Fruit fly (Drosophila melanogaster) whole organism, embryonic: ENCODE measurements around the gene lobo.

Source experiments
- Adf1 ChIP-seq: fragments of 200-800 bp; sonication (Bioruptor generic); IDR thresholded peaks from 2 replicates; pipeline ENCODE4 v1.3.6; 2022; ENCODE audit warnings: missing biosample characterization, missing genetic modification characterization
- BEAF-32 ChIP-seq: fragments of 200-800 bp; sonication (Bioruptor generic); optimal IDR thresholded peaks from 3 replicates; lab custom pipeline; 2017; ENCODE audit warnings: missing biosample characterization, missing genetic modification characterization, mild to moderate bottlenecking, moderate library complexity, missing genetic modification reagents
- BtbVII ChIP-seq: fragments of 200-800 bp; sonication (Bioruptor generic); optimal IDR thresholded peaks from 3 replicates; lab custom pipeline; 2017; ENCODE audit warnings: missing biosample characterization, mild to moderate bottlenecking, missing genetic modification characterization
- C15 ChIP-seq: fragments of 200-800 bp; sonication (Bioruptor generic); IDR thresholded peaks from 3 replicates; pipeline ENCODE4 v1.3.6; 2022; ENCODE audit warnings: missing biosample characterization, missing genetic modification characterization
- CG10321 ChIP-seq: fragments of 200-800 bp; sonication (Bioruptor generic); IDR thresholded peaks from 2 replicates; pipeline ENCODE4 v1.3.6; 2022; ENCODE audit warnings: missing biosample characterization, missing genetic modification characterization
- CG10565 ChIP-seq: fragments of 200-800 bp; sonication (Bioruptor generic); optimal IDR thresholded peaks from 3 replicates; lab custom pipeline; 2016; ENCODE audit warnings: missing biosample characterization, mild to moderate bottlenecking, missing genetic modification characterization
- CG14965 ChIP-seq: fragments of 200-800 bp; sonication (Bioruptor generic); optimal IDR thresholded peaks from 2 replicates; lab custom pipeline; 2016; ENCODE audit warnings: missing biosample characterization, missing genetic modification characterization, borderline replicate concordance
- CG15269 ChIP-seq: fragments of 200-800 bp; sonication (Bioruptor generic); optimal IDR thresholded peaks from 2 replicates; lab custom pipeline; 2018; ENCODE audit warnings: missing biosample characterization, mild to moderate bottlenecking, missing genetic modification characterization, moderate library complexity
- CG15514 ChIP-seq: fragments of 200-800 bp; sonication (Bioruptor generic); optimal IDR thresholded peaks from 3 replicates; lab custom pipeline; 2017; ENCODE audit warnings: missing biosample characterization, missing genetic modification characterization, mild to moderate bottlenecking, moderate library complexity, missing genetic modification reagents
- CG15601 ChIP-seq: fragments of 200-800 bp; sonication (Bioruptor generic); optimal IDR thresholded peaks from 3 replicates; lab custom pipeline; 2019; ENCODE audit warnings: missing biosample characterization, mild to moderate bottlenecking, missing genetic modification characterization, moderate library complexity
- CG2120 ChIP-seq: fragments of 200-800 bp; sonication (Bioruptor generic); optimal IDR thresholded peaks from 3 replicates; lab custom pipeline; 2016; ENCODE audit warnings: missing biosample characterization, missing genetic modification characterization
- CG2129 ChIP-seq: fragments of 200-800 bp; sonication (Bioruptor generic); IDR thresholded peaks from 2 replicates; pipeline ENCODE4 v1.3.6; 2022; ENCODE audit warnings: missing biosample characterization, missing genetic modification characterization; ENCODE audit not compliant: partially characterized antibody
- CG30403 ChIP-seq: fragments of 200-800 bp; sonication (Bioruptor generic); optimal IDR thresholded peaks from 3 replicates; lab custom pipeline; 2016; ENCODE audit warnings: missing biosample characterization, missing genetic modification characterization
- CG31388 ChIP-seq: fragments of 200-800 bp; sonication (Bioruptor generic); optimal IDR thresholded peaks from 2 replicates; lab custom pipeline; 2016; ENCODE audit warnings: missing biosample characterization, missing genetic modification characterization
- CG32532 ChIP-seq: fragments of 200-800 bp; sonication (Bioruptor generic); IDR thresholded peaks from 2 replicates; pipeline ENCODE4 v1.3.6; 2022; ENCODE audit warnings: missing biosample characterization, missing genetic modification characterization
- CG32767 ChIP-seq: fragments of 200-800 bp; sonication (Bioruptor generic); IDR thresholded peaks from 2 replicates; pipeline ENCODE4 v1.3.6; 2022; ENCODE audit warnings: missing biosample characterization, missing genetic modification characterization
- CG33213 ChIP-seq: fragments of 200-800 bp; sonication (Bioruptor generic); optimal IDR thresholded peaks from 3 replicates; lab custom pipeline; 2016; ENCODE audit warnings: missing biosample characterization, missing genetic modification characterization
- CG3407 ChIP-seq: fragments of 200-800 bp; sonication (Bioruptor generic); optimal IDR thresholded peaks from 2 replicates; lab custom pipeline; 2018; ENCODE audit warnings: missing biosample characterization, mild to moderate bottlenecking, missing genetic modification characterization
- CG4854 ChIP-seq: fragments of 200-800 bp; sonication (Bioruptor generic); optimal IDR thresholded peaks from 2 replicates; lab custom pipeline; 2016; ENCODE audit warnings: missing biosample characterization, missing genetic modification characterization, inconsistent platforms
- CG6765 ChIP-seq: fragments of 200-800 bp; sonication (Bioruptor generic); optimal IDR thresholded peaks from 3 replicates; lab custom pipeline; 2017; ENCODE audit warnings: missing biosample characterization, mild to moderate bottlenecking, missing genetic modification characterization
- CG7786 ChIP-seq: fragments of 200-800 bp; sonication (Bioruptor generic); optimal IDR thresholded peaks from 2 replicates; lab custom pipeline; 2016; ENCODE audit warnings: missing biosample characterization, missing genetic modification characterization
- CrebB ChIP-seq: fragments of 200-800 bp; sonication (Bioruptor generic); optimal IDR thresholded peaks from 3 replicates; lab custom pipeline; 2018; ENCODE audit warnings: missing biosample characterization, mild to moderate bottlenecking, missing genetic modification characterization
- Dll ChIP-seq: fragments of 200-800 bp; sonication (Bioruptor generic); IDR thresholded peaks from 4 replicates; pipeline ENCODE4 v1.3.6; 2022; ENCODE audit warnings: missing biosample characterization, missing genetic modification characterization; ENCODE audit not compliant: partially characterized antibody
- Dref ChIP-seq: fragments of 200-800 bp; sonication (Bioruptor generic); IDR thresholded peaks from 2 replicates; pipeline ENCODE4 v1.3.6; 2022; ENCODE audit warnings: missing biosample characterization, missing genetic modification characterization
- Hr3 ChIP-seq: fragments of 200-800 bp; sonication (Bioruptor generic); optimal IDR thresholded peaks from 3 replicates; lab custom pipeline; 2016; ENCODE audit warnings: missing biosample characterization, missing genetic modification characterization
- Max ChIP-seq: fragments of 200-800 bp; sonication (Bioruptor generic); optimal IDR thresholded peaks from 2 replicates; lab custom pipeline; 2016; ENCODE audit warnings: missing biosample characterization, mild to moderate bottlenecking, missing genetic modification characterization
- NC2β ChIP-seq: fragments of 200-800 bp; sonication (Bioruptor generic); optimal IDR thresholded peaks from 2 replicates; lab custom pipeline; 2016; ENCODE audit warnings: missing biosample characterization, missing genetic modification characterization
- NfI ChIP-seq: fragments of 200-800 bp; sonication (Bioruptor generic); optimal IDR thresholded peaks from 3 replicates; lab custom pipeline; 2018; ENCODE audit warnings: missing biosample characterization, mild to moderate bottlenecking, missing genetic modification characterization, moderate library complexity
- Oli ChIP-seq: fragments of 200-800 bp; sonication (Bioruptor generic); optimal IDR thresholded peaks from 2 replicates; lab custom pipeline; 2018; ENCODE audit warnings: missing biosample characterization, mild to moderate bottlenecking, missing genetic modification characterization, moderate library complexity
- Stat92E ChIP-seq, 3 experiments: fragments of >200 bp in 2 of 3; fragments of 200-800 bp in 1 of 3; sonication (Bioruptor generic) in 1 of 3; optimal IDR thresholded peaks; 2 replicates each; lab custom pipeline; 2017 to 2019; ENCODE audit warnings: missing biosample characterization in 3 of 3, missing genetic modification characterization in 3 of 3, mild to moderate bottlenecking in 1 of 3, moderate library complexity in 1 of 3
- amos ChIP-seq: fragments of 200-800 bp; sonication (Bioruptor generic); IDR thresholded peaks from 2 replicates; pipeline ENCODE4 v1.3.6; 2022; ENCODE audit warnings: missing biosample characterization, missing genetic modification characterization; ENCODE audit not compliant: partially characterized antibody
- bsh ChIP-seq, 2 experiments: fragments of 200-800 bp; sonication (Bioruptor generic); optimal IDR thresholded peaks; 2 replicates each; lab custom pipeline; 2017 to 2018; ENCODE audit warnings: mild to moderate bottlenecking in 2 of 2, missing biosample characterization in 2 of 2, missing genetic modification characterization in 2 of 2, moderate library complexity in 1 of 2
- chif ChIP-seq, 2 experiments: fragments of 200-800 bp; sonication (Bioruptor generic); optimal IDR thresholded peaks; 3 replicates each; lab custom pipeline; 2016; ENCODE audit warnings: missing biosample characterization in 2 of 2, missing genetic modification characterization in 2 of 2
- crp ChIP-seq, 2 experiments: fragments of 200-800 bp; sonication (Bioruptor generic); optimal IDR thresholded peaks; 2 replicates in 1 of 2; 3 replicates in 1 of 2; lab custom pipeline; 2017; ENCODE audit warnings: missing biosample characterization in 2 of 2, missing genetic modification characterization in 2 of 2, mild to moderate bottlenecking in 1 of 2, moderate library complexity in 1 of 2
- dimm ChIP-seq: fragments of 200-800 bp; sonication (Bioruptor generic); IDR thresholded peaks from 2 replicates; pipeline ENCODE4 v1.3.6; 2022; ENCODE audit warnings: missing biosample characterization, missing genetic modification characterization
- esg ChIP-seq: fragments of 200-800 bp; sonication (Bioruptor generic); conservative IDR thresholded peaks from 2 replicates; pipeline ENCODE4 v1.3.6; 2022; ENCODE audit warnings: missing biosample characterization, missing genetic modification characterization
- ham ChIP-seq: fragments of 200-800 bp; sonication (Bioruptor generic); IDR thresholded peaks from 2 replicates; pipeline ENCODE4 v1.3.6; 2022; ENCODE audit warnings: missing biosample characterization, missing genetic modification characterization
- ind ChIP-seq: fragments of 200-800 bp; sonication (Bioruptor generic); optimal IDR thresholded peaks from 3 replicates; lab custom pipeline; 2016; ENCODE audit warnings: missing biosample characterization, missing genetic modification characterization
- insv ChIP-seq, 2 experiments: fragments of 200-800 bp; sonication (Bioruptor generic); optimal IDR thresholded peaks; 3 replicates each; lab custom pipeline; 2016 to 2018; ENCODE audit warnings: missing biosample characterization in 2 of 2, missing genetic modification characterization in 2 of 2
- mam ChIP-seq: fragments of 200-800 bp; sonication (Bioruptor generic); optimal IDR thresholded peaks from 3 replicates; lab custom pipeline; 2016; ENCODE audit warnings: missing biosample characterization, missing genetic modification characterization
- otp ChIP-seq: fragments of 200-800 bp; sonication (Bioruptor generic); IDR thresholded peaks from 3 replicates; pipeline ENCODE4, ENCODE4 v1.3.6; 2022; ENCODE audit warnings: missing biosample characterization, missing genetic modification characterization
- pan ChIP-seq, 4 experiments: fragments of >200 bp in 3 of 4; fragments of 200-800 bp in 1 of 4; sonication (Bioruptor generic) in 1 of 4; optimal IDR thresholded peaks in 3 of 4; IDR thresholded peaks in 1 of 4; 2 replicates each; pipeline versions ENCODE4 v1.3.6 to Lab custom; 2017 to 2022; ENCODE audit warnings: missing biosample characterization in 2 of 4, missing genetic modification characterization in 2 of 4, mixed read lengths in 1 of 4
- row ChIP-seq: fragments of 200-800 bp; sonication (Bioruptor generic); IDR thresholded peaks from 3 replicates; pipeline ENCODE4 v1.3.6; 2022; ENCODE audit warnings: missing biosample characterization, missing genetic modification characterization
- sim ChIP-seq: fragments of 200-800 bp; sonication (Bioruptor generic); IDR thresholded peaks from 2 replicates; pipeline ENCODE4 v1.3.6; 2022; ENCODE audit warnings: missing biosample characterization, missing genetic modification characterization
- sisA ChIP-seq: fragments of 200-800 bp; sonication (Bioruptor generic); IDR thresholded peaks from 2 replicates; pipeline ENCODE4 v1.3.6; 2022; ENCODE audit warnings: missing biosample characterization, missing genetic modification characterization
- unc-4 ChIP-seq: fragments of 200-800 bp; sonication (Bioruptor generic); IDR thresholded peaks from 2 replicates; pipeline ENCODE4 v1.3.6; 2022; ENCODE audit warnings: missing biosample characterization, missing genetic modification characterization; ENCODE audit not compliant: partially characterized antibody
- vnd ChIP-seq: fragments of 200-800 bp; sonication (Bioruptor generic); IDR thresholded peaks from 3 replicates; pipeline ENCODE4 v1.3.6; 2022; ENCODE audit warnings: missing biosample characterization, missing genetic modification characterization; ENCODE audit not compliant: partially characterized antibody
- z ChIP-seq: fragments of 200-800 bp; sonication (Bioruptor generic); IDR thresholded peaks from 3 replicates; pipeline ENCODE4 v1.3.6; 2022; ENCODE audit warnings: missing biosample characterization, missing genetic modification characterization

The lobo gene

DNA sequence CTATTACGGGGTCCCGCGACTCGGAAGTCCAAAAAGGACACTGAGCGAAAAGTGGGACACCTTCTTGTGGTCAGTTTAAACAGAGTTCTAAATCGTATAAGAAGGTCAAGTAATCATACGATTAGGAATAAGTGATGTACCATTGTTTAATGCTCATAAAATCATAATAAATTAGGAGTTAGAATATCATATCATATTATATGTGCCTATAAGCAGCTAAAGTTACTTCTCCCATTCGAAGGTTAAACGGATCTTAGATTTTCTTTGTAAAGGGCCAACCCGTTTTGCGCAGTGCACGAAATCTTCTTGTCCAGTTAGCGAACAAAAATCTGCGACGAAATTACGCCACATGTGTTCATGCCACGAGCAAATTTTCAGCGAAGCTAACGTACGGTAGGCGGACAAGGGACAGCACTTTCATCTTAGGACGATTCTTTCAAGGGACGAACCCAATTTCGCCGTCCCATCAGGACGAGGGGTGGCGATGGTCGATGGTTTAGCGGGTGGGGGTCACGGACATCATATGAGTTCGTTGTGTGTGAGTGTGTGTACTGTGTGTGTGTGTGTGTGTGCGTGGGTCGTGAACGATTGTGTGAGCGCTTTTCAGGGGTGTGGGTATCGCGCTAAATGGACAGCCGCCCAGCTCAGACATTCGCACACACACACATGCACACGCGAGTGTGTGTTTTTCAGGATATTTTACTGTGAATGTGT is 25.2 kb downstream of the lobo start (continued):
- TF ChIP-seq CG15601 (peak; percentile 3), CG15269 (tag; lab: Kevin White, UChicago) (peak; percentile 52), CG10321 (GFP tag; lab: Robert Waterston, UW) (no peak), amos (no peak), CG15514 (GFP tag; lab: Kevin White, UChicago) (peak; percentile 14), CG10565 (GFP tag; lab: Kevin White, UChicago) (no peak), unc-4 (GFP tag; lab: Robert Waterston, UW) (no peak), CG2120 (peak; percentile 56), bsh (GFP tag; optimal IDR thresholded peaks at IDR 0.05; lab: Kevin White, UChicago) (peak in 1 of 2 experiments; percentile 48), sim (no peak), CG3407 (GFP tag; lab: Kevin White, UChicago) (no peak), Adf1 (GFP tag; lab: Robert Waterston, UW) (no peak), BtbVII (GFP tag; lab: Kevin White, UChicago) (peak; percentile 41), CG2129 (GFP tag; lab: Robert Waterston, UW) (no peak), crp (GFP tag; optimal IDR thresholded peaks at IDR 0.05; lab: Kevin White, UChicago) (no peak), NfI (GFP tag; lab: Kevin White, UChicago) (peak; percentile 24), CG30403 (GFP tag; lab: Kevin White, UChicago) (peak; percentile 49), chif (GFP tag; optimal IDR thresholded peaks at IDR 0.05; lab: Kevin White, UChicago) (no peak), z (GFP tag; lab: Robert Waterston, UW) (no peak), C15 (GFP tag; lab: Robert Waterston, UW) (no peak), CG32532 (GFP tag; lab: Robert Waterston, UW) (peak; percentile 13; the same call in 1 of the 2 replicates), dimm (GFP tag; lab: Robert Waterston, UW) (no peak), pan (optimal IDR thresholded peaks at IDR 0.05; lab: Kevin White, UChicago) (no peak), pan (GFP tag; optimal IDR thresholded peaks at IDR 0.05 in 1 of 2, IDR thresholded peaks at IDR 0.05 in 1 of 2) (no peak), mam (GFP tag; lab: Kevin White, UChicago) (peak; percentile 14), vnd (GFP tag; lab: Robert Waterston, UW) (no peak), Dref (no peak), Hr3 (GFP tag; lab: Kevin White, UChicago) (peak; percentile 26), insv (GFP tag; optimal IDR thresholded peaks at IDR 0.05; lab: Kevin White, UChicago) (no peak), ind (GFP tag; lab: Kevin White, UChicago) (peak; percentile 32), Oli (tag; lab: Kevin White, UChicago) (peak; percentile 45), CG6765 (GFP tag; lab: Kevin White, UChicago) (no peak), NC2β (GFP tag; lab: Kevin White, UChicago) (no peak), CG33213 (GFP tag; lab: Kevin White, UChicago) (no peak), CG32767 (GFP tag; lab: Robert Waterston, UW) (no peak), ham (GFP tag; lab: Robert Waterston, UW) (no peak), Stat92E (GFP tag; optimal IDR thresholded peaks at IDR 0.05; lab: Kevin White, UChicago) (no peak), otp (no peak), CG7786 (peak; percentile 15), CG4854 (no peak), BEAF-32 (GFP tag; lab: Kevin White, UChicago) (no peak), CG14965 (no peak), sisA (GFP tag; lab: Robert Waterston, UW) (peak; percentile 45; the same call in 1 of the 2 replicates), row (GFP tag; lab: Robert Waterston, UW) (peak; percentile 67), esg (GFP tag; lab: Robert Waterston, UW) (peak; percentile 51), CrebB (tag; lab: Kevin White, UChicago) (no peak), Dll (GFP tag; lab: Robert Waterston, UW) (no peak), CG31388 (GFP tag; lab: Kevin White, UChicago) (no peak), Max (GFP tag; lab: Kevin White, UChicago) (no peak)
